Worm (Caenorhabditis elegans): ENCODE measurements around the gene gex-3.

Gene gex-3

DNA sequence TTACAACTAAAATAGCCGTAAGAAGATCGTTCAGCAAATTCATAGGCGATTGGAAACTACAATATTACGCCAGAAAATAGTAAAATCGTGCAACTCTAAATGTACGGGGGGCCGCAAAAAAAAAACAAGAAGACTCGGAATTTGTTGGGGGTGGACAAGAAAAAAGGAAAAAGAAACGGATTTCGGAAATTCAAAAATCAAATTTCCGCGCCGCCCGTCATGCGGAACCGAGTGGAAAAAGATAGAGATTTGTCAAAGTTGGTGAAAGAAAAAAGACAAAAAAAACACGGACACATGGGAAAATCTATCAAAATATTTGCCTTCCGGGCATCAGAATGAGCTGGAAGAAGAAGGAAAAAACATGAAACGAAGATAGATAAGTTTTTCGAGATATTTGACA, 15.1 kb downstream of the gex-3 start:
- TF ChIP-seq fkh-3 (tag; optimal IDR thresholded peaks at IDR 0.05) (no peak), tlf-1 (GFP tag; optimal IDR thresholded peaks at IDR 0.05) (no peak), lin-26 (GFP tag; IDR thresholded peaks at IDR 0.05) (no peak), ama-1 (optimal IDR thresholded peaks at IDR 0.05) (no peak), ama-1 (GFP tag; optimal IDR thresholded peaks at IDR 0.05) (no peak), bed-2 (GFP tag; IDR thresholded peaks at IDR 0.05) (no peak), hlh-12 (tag; optimal IDR thresholded peaks at IDR 0.05) (no peak), lin-40 (tag; optimal IDR thresholded peaks at IDR 0.05) (no peak), ztf-22 (GFP tag; optimal IDR thresholded peaks at IDR 0.05) (no peak), nhr-27 (tag; optimal IDR thresholded peaks at IDR 0.05) (no peak), ztf-18 (tag; optimal IDR thresholded peaks at IDR 0.05) (no peak), hsf-1 (GFP tag; IDR thresholded peaks at IDR 0.05) (no peak), dpff-1 (tag; optimal IDR thresholded peaks at IDR 0.05) (no peak), ztf-3 (GFP tag; optimal IDR thresholded peaks at IDR 0.05) (no peak), zim-3 (tag; optimal IDR thresholded peaks at IDR 0.05) (no peak), T07F8.4 (tag; optimal IDR thresholded peaks at IDR 0.05) (no peak), Y53G8AR.9 (GFP tag; conservative IDR thresholded peaks at IDR 0.05) (no peak), ceh-91 (GFP tag; IDR thresholded peaks at IDR 0.05) (no peak)

ce11 chrIV:12420455-12420854, 16.2 kb downstream of the gex-3 start, which contains the start of gene ugt-65:
Gene ugt-65 (plus strand): TSS chrIV:12420683.
- TF ChIP-seq lin-26 (GFP tag; IDR thresholded peaks at IDR 0.05) (no peak), nhr-80 (tag; optimal IDR thresholded peaks at IDR 0.05) (peak; percentile 61)

DNA sequence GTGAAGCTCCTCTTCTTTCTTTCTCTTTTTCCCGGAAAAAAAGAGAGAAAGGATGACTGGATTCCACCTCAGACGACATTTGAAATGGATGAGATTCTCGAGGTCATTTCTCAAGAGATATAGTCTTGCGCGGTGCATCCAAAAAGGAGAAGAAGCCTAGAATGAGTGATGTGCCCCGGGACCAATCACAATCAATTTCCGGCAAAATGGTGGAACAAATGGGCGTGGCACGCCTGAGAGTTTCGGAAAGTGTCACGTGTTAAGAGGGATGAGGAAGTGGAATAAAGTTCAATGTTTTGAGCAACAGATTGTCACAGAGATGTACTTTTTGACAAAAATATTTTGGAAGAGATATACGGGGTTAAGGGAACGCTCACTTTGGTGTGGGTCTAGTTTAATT, 21.4 kb downstream of the gex-3 start:
- TF ChIP-seq ets-4 (GFP tag; optimal IDR thresholded peaks at IDR 0.05) (no peak), lin-35 (GFP tag; optimal IDR thresholded peaks at IDR 0.05) (no peak), ZK185.1 (tag; optimal IDR thresholded peaks at IDR 0.05; ENCODE audit: poor library complexity, severe bottlenecking) (no peak), let-526 (GFP tag; IDR thresholded peaks at IDR 0.05) (no peak), ztf-26 (tag; optimal IDR thresholded peaks at IDR 0.05) (no peak), attf-6 (GFP tag; IDR thresholded peaks at IDR 0.05) (no peak), ztf-3 (GFP tag; optimal IDR thresholded peaks at IDR 0.05) (no peak), mcd-1 (GFP tag; IDR thresholded peaks at IDR 0.05) (no peak)

- no peak for TF ChIP-seq attf-5 (GFP tag; optimal IDR thresholded peaks at IDR 0.05)
- TF ChIP-seq athp-1 (tag; optimal IDR thresholded peaks at IDR 0.05): peak; percentile 6
- no peak for TF ChIP-seq dpl-1 (GFP tag; optimal IDR thresholded peaks at IDR 0.05)
- no peak for TF ChIP-seq akir-1 (GFP tag; optimal IDR thresholded peaks at IDR 0.05)
- no peak for TF ChIP-seq sea-2 (GFP tag; IDR thresholded peaks at IDR 0.05)
- peak; percentile 22 for TF ChIP-seq lin-40 (tag; optimal IDR thresholded peaks at IDR 0.05)
- TF ChIP-seq F22D6.2 (tag; optimal IDR thresholded peaks at IDR 0.05): no peak
- TF ChIP-seq repo-1 (tag; optimal IDR thresholded peaks at IDR 0.05): no peak
- no peak for TF ChIP-seq tbx-9 (tag; optimal IDR thresholded peaks at IDR 0.05; ENCODE audit: borderline replicate concordance)
- peak; percentile 96 for TF ChIP-seq egrh-3 (GFP tag; IDR thresholded peaks at IDR 0.05)
- TF ChIP-seq Y79H2A.3 (GFP tag; conservative IDR thresholded peaks at IDR 0.05): no peak
- no peak for TF ChIP-seq nhr-120 (GFP tag; IDR thresholded peaks at IDR 0.05)
- TF ChIP-seq zim-3 (tag; optimal IDR thresholded peaks at IDR 0.05): no peak
- peak; percentile 37 for TF ChIP-seq ztf-26 (tag; optimal IDR thresholded peaks at IDR 0.05)
- TF ChIP-seq hrde-1 (tag; optimal IDR thresholded peaks at IDR 0.05; ENCODE audit: borderline replicate concordance): no peak
- TF ChIP-seq zfh-2 (GFP tag; conservative IDR thresholded peaks at IDR 0.05): peak; percentile 94
- TF ChIP-seq attf-3 (GFP tag; conservative IDR thresholded peaks at IDR 0.05): no peak
- 0 out of 2 replicates have a peak, but pooled peaks have one; percentile 64 for TF ChIP-seq cebp-2 (GFP tag; IDR thresholded peaks at IDR 0.05)
- TF ChIP-seq dox-1 (GFP tag; IDR thresholded peaks at IDR 0.05): 0 out of 2 replicates have a peak, but pooled peaks have one; percentile 20
- TF ChIP-seq nfyb-1 (GFP tag; IDR thresholded peaks at IDR 0.05): 0 out of 2 replicates have a peak, but pooled peaks have one; percentile 13
Measured at ce11 chrIV:12427687-12428284, 23.6 kb downstream of the gex-3 start.

Measured in whole organism, young adult.